Fruit fly (Drosophila melanogaster) whole organism, prepupa: ENCODE measurements around the gene zen2.

Experiments used
- CG11294 ChIP-seq: fragments of 200-800 bp; sonication (Bioruptor generic); IDR thresholded peaks from 2 replicates; pipeline ENCODE4 v1.3.6; 2022; ENCODE audit warnings: missing biosample characterization, missing genetic modification characterization
- CG16779 ChIP-seq: fragments of 200-800 bp; sonication (Bioruptor generic); optimal IDR thresholded peaks from 3 replicates; lab custom pipeline; 2017; ENCODE audit warnings: missing biosample characterization, mild to moderate bottlenecking, missing genetic modification characterization
- CG3032 ChIP-seq: fragments of 200-800 bp; optimal IDR thresholded peaks from 2 replicates; lab custom pipeline; 2019; ENCODE audit warnings: missing biosample characterization, mild to moderate bottlenecking, missing genetic modification characterization, moderate library complexity
- CG32006 ChIP-seq: fragments of 200-800 bp; sonication (Bioruptor generic); optimal IDR thresholded peaks from 3 replicates; lab custom pipeline; 2017; ENCODE audit warnings: missing biosample characterization, mild to moderate bottlenecking, missing genetic modification characterization
- CG34406 ChIP-seq: fragments of 200-800 bp; sonication (Bioruptor generic); optimal IDR thresholded peaks from 3 replicates; lab custom pipeline; 2016; ENCODE audit warnings: missing biosample characterization, missing genetic modification characterization
- CG6808 ChIP-seq: fragments of 200-800 bp; sonication (Bioruptor generic); optimal IDR thresholded peaks from 3 replicates; lab custom pipeline; 2017; ENCODE audit warnings: missing biosample characterization, missing genetic modification characterization, mild to moderate bottlenecking, moderate library complexity, missing genetic modification reagents
- CG6854 ChIP-seq: fragments of 200-800 bp; sonication (Bioruptor generic); optimal IDR thresholded peaks from 2 replicates; lab custom pipeline; 2017; ENCODE audit warnings: missing biosample characterization, mild to moderate bottlenecking, missing genetic modification characterization
- CG8319 ChIP-seq: fragments of 200-800 bp; sonication (Bioruptor generic); optimal IDR thresholded peaks from 3 replicates; lab custom pipeline; 2016; ENCODE audit warnings: missing biosample characterization, missing genetic modification characterization
- Lpt ChIP-seq: fragments of 200-800 bp; sonication (Bioruptor generic); optimal IDR thresholded peaks from 3 replicates; lab custom pipeline; 2016; ENCODE audit warnings: missing biosample characterization, missing genetic modification characterization
- cyc ChIP-seq: fragments of 200-800 bp; sonication (Bioruptor generic); optimal IDR thresholded peaks from 3 replicates; lab custom pipeline; 2016; ENCODE audit warnings: missing biosample characterization, missing genetic modification characterization
- dsx ChIP-seq: fragments of 200-800 bp; optimal IDR thresholded peaks from 3 replicates; lab custom pipeline; 2019; ENCODE audit warnings: missing biosample characterization, mild to moderate bottlenecking, missing genetic modification characterization, moderate library complexity; ENCODE audit not compliant: poor library complexity, severe bottlenecking
- esn ChIP-seq: fragments of 200-800 bp; sonication (Bioruptor generic); optimal IDR thresholded peaks from 2 replicates; lab custom pipeline; 2016; ENCODE audit warnings: missing biosample characterization, mild to moderate bottlenecking, missing genetic modification characterization, moderate library complexity
- salr ChIP-seq, 2 experiments: fragments of 200-800 bp; sonication (Bioruptor generic); optimal IDR thresholded peaks; 3 replicates each; lab custom pipeline; 2016 to 2018; ENCODE audit warnings: missing biosample characterization in 2 of 2, missing genetic modification characterization in 2 of 2, mild to moderate bottlenecking in 1 of 2

DNA sequence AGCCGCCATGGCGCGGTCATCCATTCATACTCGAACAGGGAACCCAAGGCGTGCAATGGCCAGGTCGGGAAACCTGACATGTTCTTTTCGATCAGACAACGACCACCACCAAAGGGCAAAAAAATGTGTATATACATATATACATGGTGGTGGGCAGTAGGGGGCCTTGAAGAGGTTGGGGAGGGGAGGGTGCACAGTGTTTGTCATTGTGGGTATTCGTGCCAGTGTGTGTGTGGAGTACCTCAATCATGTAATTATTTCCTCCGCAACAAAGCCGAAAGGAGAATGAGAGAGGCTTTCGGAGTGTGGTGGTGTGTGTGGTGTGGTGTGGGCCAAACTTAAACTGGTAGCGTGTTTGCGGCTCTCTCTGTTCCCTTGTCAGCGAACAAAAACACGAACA, 17.8 kb downstream of the zen2 start:
- TF ChIP-seq CG16779 (tag; lab: Kevin White, UChicago) = no peak
- TF ChIP-seq CG6854 (GFP tag; lab: Kevin White, UChicago) = no peak
- TF ChIP-seq salr (GFP tag; optimal IDR thresholded peaks at IDR 0.05; lab: Kevin White, UChicago) = no peak
- TF ChIP-seq cyc (GFP tag; lab: Kevin White, UChicago) = no peak
- no peak for TF ChIP-seq dsx (GFP tag; lab: Kevin White, UChicago)
- no peak for TF ChIP-seq CG6808 (GFP tag; lab: Kevin White, UChicago)
- no peak for TF ChIP-seq CG32006 (GFP tag; lab: Kevin White, UChicago)
- no peak for TF ChIP-seq esn (GFP tag; lab: Kevin White, UChicago)
- no peak for TF ChIP-seq Lpt (GFP tag; lab: Kevin White, UChicago)
- TF ChIP-seq CG3032 = no peak
- TF ChIP-seq CG34406 (GFP tag; lab: Kevin White, UChicago) = no peak
- TF ChIP-seq CG8319 (GFP tag; lab: Kevin White, UChicago) = no peak
- no peak for TF ChIP-seq CG11294 (GFP tag; lab: Robert Waterston, UW)
